Fruit fly (Drosophila melanogaster) whole organism, embryonic: ENCODE measurements around the gene CG42489.

ENCODE experiments used
- BEAF-32 ChIP-seq: fragments of 200-800 bp; sonication (Bioruptor generic); optimal IDR thresholded peaks from 3 replicates; lab custom pipeline; 2017; ENCODE audit warnings: missing biosample characterization, missing genetic modification characterization, mild to moderate bottlenecking, moderate library complexity, missing genetic modification reagents
- BtbVII ChIP-seq: fragments of 200-800 bp; sonication (Bioruptor generic); optimal IDR thresholded peaks from 3 replicates; lab custom pipeline; 2017; ENCODE audit warnings: missing biosample characterization, mild to moderate bottlenecking, missing genetic modification characterization
- CG10654 ChIP-seq: fragments of 200-800 bp; sonication (Bioruptor generic); optimal IDR thresholded peaks from 2 replicates; lab custom pipeline; 2016; ENCODE audit warnings: missing biosample characterization, missing genetic modification characterization
- CG13424 ChIP-seq: fragments of 200-800 bp; sonication (Bioruptor generic); optimal IDR thresholded peaks from 2 replicates; lab custom pipeline; 2019; ENCODE audit warnings: missing biosample characterization, mild to moderate bottlenecking, missing genetic modification characterization, moderate library complexity
- CG15073 ChIP-seq: fragments of 200-800 bp; sonication (Bioruptor generic); optimal IDR thresholded peaks from 2 replicates; lab custom pipeline; 2016; ENCODE audit warnings: missing biosample characterization, missing genetic modification characterization
- CG16779 ChIP-seq: fragments of 200-800 bp; sonication (Bioruptor generic); IDR thresholded peaks from 2 replicates; pipeline ENCODE4 v1.3.6; 2022; ENCODE audit warnings: missing biosample characterization, missing genetic modification characterization
- CG18764 ChIP-seq: fragments of 200-800 bp; sonication (Bioruptor generic); optimal IDR thresholded peaks from 3 replicates; lab custom pipeline; 2016; ENCODE audit warnings: missing biosample characterization, missing genetic modification characterization
- CG2120 ChIP-seq: fragments of 200-800 bp; sonication (Bioruptor generic); optimal IDR thresholded peaks from 3 replicates; lab custom pipeline; 2016; ENCODE audit warnings: missing biosample characterization, missing genetic modification characterization
- CG2678 ChIP-seq: fragments of 200-800 bp; sonication (Bioruptor generic); optimal IDR thresholded peaks from 3 replicates; lab custom pipeline; 2019; ENCODE audit warnings: missing biosample characterization, mild to moderate bottlenecking, missing genetic modification characterization, moderate library complexity
- CG2875 ChIP-seq: fragments of 200-800 bp; sonication (Bioruptor generic); optimal IDR thresholded peaks from 2 replicates; lab custom pipeline; 2017; ENCODE audit warnings: missing biosample characterization, mild to moderate bottlenecking, missing genetic modification characterization, missing genetic modification reagents
- CG30403 ChIP-seq: fragments of 200-800 bp; sonication (Bioruptor generic); optimal IDR thresholded peaks from 3 replicates; lab custom pipeline; 2016; ENCODE audit warnings: missing biosample characterization, missing genetic modification characterization
- CG31441 ChIP-seq: fragments of 200-800 bp; sonication (Bioruptor generic); IDR thresholded peaks from 2 replicates; pipeline ENCODE4 v1.3.6; 2022; ENCODE audit warnings: missing biosample characterization, missing genetic modification characterization
- CG32767 ChIP-seq: fragments of 200-800 bp; sonication (Bioruptor generic); IDR thresholded peaks from 2 replicates; pipeline ENCODE4 v1.3.6; 2022; ENCODE audit warnings: missing biosample characterization, missing genetic modification characterization
- CG4282 ChIP-seq: fragments of 200-800 bp; sonication (Bioruptor generic); optimal IDR thresholded peaks from 2 replicates; lab custom pipeline; 2016; ENCODE audit warnings: missing biosample characterization, missing genetic modification characterization
- CG6689 ChIP-seq: fragments of 200-800 bp; sonication (Bioruptor generic); IDR thresholded peaks from 2 replicates; pipeline ENCODE4 v1.3.6; 2022; ENCODE audit warnings: missing biosample characterization, missing genetic modification characterization
- CG6765 ChIP-seq: fragments of 200-800 bp; sonication (Bioruptor generic); optimal IDR thresholded peaks from 3 replicates; lab custom pipeline; 2017; ENCODE audit warnings: missing biosample characterization, mild to moderate bottlenecking, missing genetic modification characterization
- CG7839 ChIP-seq: fragments of 200-800 bp; sonication (Bioruptor generic); optimal IDR thresholded peaks from 3 replicates; lab custom pipeline; 2018; ENCODE audit warnings: missing biosample characterization, mild to moderate bottlenecking, missing genetic modification characterization, moderate library complexity
- CG9727 ChIP-seq: fragments of 200-800 bp; sonication (Bioruptor generic); optimal IDR thresholded peaks from 3 replicates; lab custom pipeline; 2017; ENCODE audit warnings: missing biosample characterization, mild to moderate bottlenecking, missing genetic modification characterization
- CG9797 ChIP-seq: fragments of 200-800 bp; sonication (Bioruptor generic); optimal IDR thresholded peaks from 3 replicates; lab custom pipeline; 2018; ENCODE audit warnings: missing biosample characterization, mild to moderate bottlenecking, missing genetic modification characterization
- Camta ChIP-seq: fragments of 200-800 bp; sonication (Bioruptor generic); optimal IDR thresholded peaks from 2 replicates; lab custom pipeline; 2016; ENCODE audit warnings: missing biosample characterization, missing genetic modification characterization
- Chrac-16 ChIP-seq: fragments of 200-800 bp; sonication (Bioruptor generic); optimal IDR thresholded peaks from 3 replicates; lab custom pipeline; 2016; ENCODE audit warnings: missing biosample characterization, missing genetic modification characterization
- Deaf1 ChIP-seq: fragments of 200-800 bp; optimal IDR thresholded peaks from 3 replicates; lab custom pipeline; 2019; ENCODE audit warnings: missing biosample characterization, mild to moderate bottlenecking, missing genetic modification characterization, moderate library complexity
- Eip74EF ChIP-seq, 2 experiments: fragments of 200-800 bp in 1 of 2; fragments of >200 bp in 1 of 2; sonication (Bioruptor generic) in 1 of 2; optimal IDR thresholded peaks; 2 replicates each; lab custom pipeline; 2017 to 2019; ENCODE audit warnings: missing biosample characterization in 2 of 2, missing genetic modification characterization in 2 of 2, mild to moderate bottlenecking in 1 of 2, moderate library complexity in 1 of 2
- Fer1 ChIP-seq: fragments of 200-800 bp; sonication (Bioruptor generic); optimal IDR thresholded peaks from 2 replicates; lab custom pipeline; 2017; ENCODE audit warnings: missing biosample characterization, mild to moderate bottlenecking, missing genetic modification characterization
- HLH4C ChIP-seq: fragments of 200-800 bp; sonication (Bioruptor generic); IDR thresholded peaks from 3 replicates; pipeline ENCODE4 v1.3.6; 2022; ENCODE audit warnings: missing biosample characterization, missing genetic modification characterization; ENCODE audit not compliant: partially characterized antibody
- Hr3 ChIP-seq: fragments of 200-800 bp; sonication (Bioruptor generic); optimal IDR thresholded peaks from 3 replicates; lab custom pipeline; 2016; ENCODE audit warnings: missing biosample characterization, missing genetic modification characterization
- MBD-R2 ChIP-seq: fragments of 200-800 bp; sonication (Bioruptor generic); IDR thresholded peaks from 2 replicates; pipeline ENCODE4 v1.3.6; 2022; ENCODE audit warnings: missing biosample characterization, missing genetic modification characterization
- Max ChIP-seq: fragments of 200-800 bp; sonication (Bioruptor generic); optimal IDR thresholded peaks from 2 replicates; lab custom pipeline; 2016; ENCODE audit warnings: missing biosample characterization, mild to moderate bottlenecking, missing genetic modification characterization
- Meics ChIP-seq: fragments of 200-800 bp; sonication (Bioruptor generic); optimal IDR thresholded peaks from 2 replicates; lab custom pipeline; 2017; ENCODE audit warnings: missing biosample characterization, mild to moderate bottlenecking, missing genetic modification characterization
- Mrtf ChIP-seq: fragments of 200-800 bp; sonication (Bioruptor generic); IDR thresholded peaks from 3 replicates; pipeline ENCODE4 v1.3.6; 2022; ENCODE audit warnings: missing biosample characterization, missing genetic modification characterization
- NfI ChIP-seq: fragments of 200-800 bp; sonication (Bioruptor generic); optimal IDR thresholded peaks from 3 replicates; lab custom pipeline; 2018; ENCODE audit warnings: missing biosample characterization, mild to moderate bottlenecking, missing genetic modification characterization, moderate library complexity
- Sox100B ChIP-seq: fragments of 200-800 bp; sonication (Bioruptor generic); optimal IDR thresholded peaks from 3 replicates; lab custom pipeline; 2018; ENCODE audit warnings: missing biosample characterization, mild to moderate bottlenecking, missing genetic modification characterization
- amos ChIP-seq: fragments of 200-800 bp; sonication (Bioruptor generic); IDR thresholded peaks from 2 replicates; pipeline ENCODE4 v1.3.6; 2022; ENCODE audit warnings: missing biosample characterization, missing genetic modification characterization; ENCODE audit not compliant: partially characterized antibody
- ato ChIP-seq: fragments of 200-800 bp; sonication (Bioruptor generic); IDR thresholded peaks from 2 replicates; pipeline ENCODE4 v1.3.6; 2022; ENCODE audit warnings: missing biosample characterization, missing genetic modification characterization; ENCODE audit not compliant: partially characterized antibody
- bsh ChIP-seq, 2 experiments: fragments of 200-800 bp; sonication (Bioruptor generic); optimal IDR thresholded peaks; 2 replicates each; lab custom pipeline; 2017 to 2018; ENCODE audit warnings: mild to moderate bottlenecking in 2 of 2, missing biosample characterization in 2 of 2, missing genetic modification characterization in 2 of 2, moderate library complexity in 1 of 2
- crp ChIP-seq, 2 experiments: fragments of 200-800 bp; sonication (Bioruptor generic); optimal IDR thresholded peaks; 2 replicates in 1 of 2; 3 replicates in 1 of 2; lab custom pipeline; 2017; ENCODE audit warnings: missing biosample characterization in 2 of 2, missing genetic modification characterization in 2 of 2, mild to moderate bottlenecking in 1 of 2, moderate library complexity in 1 of 2
- dati ChIP-seq: fragments of 200-800 bp; sonication (Bioruptor generic); IDR thresholded peaks from 2 replicates; pipeline ENCODE4 v1.3.6; 2022; ENCODE audit warnings: missing biosample characterization, missing genetic modification characterization
- fu2 ChIP-seq: fragments of 200-800 bp; sonication (Bioruptor generic); optimal IDR thresholded peaks from 2 replicates; lab custom pipeline; 2016; ENCODE audit warnings: missing biosample characterization, missing genetic modification characterization
- gem ChIP-seq: fragments of 200-800 bp; sonication (Bioruptor generic); optimal IDR thresholded peaks from 2 replicates; lab custom pipeline; 2019; ENCODE audit warnings: missing biosample characterization, mild to moderate bottlenecking, missing genetic modification characterization, moderate library complexity
- gfzf ChIP-seq: fragments of 200-800 bp; sonication (Bioruptor generic); optimal IDR thresholded peaks from 2 replicates; lab custom pipeline; 2016; ENCODE audit warnings: missing biosample characterization, mild to moderate bottlenecking, missing genetic modification characterization, moderate library complexity
- insv ChIP-seq, 2 experiments: fragments of 200-800 bp; sonication (Bioruptor generic); optimal IDR thresholded peaks; 3 replicates each; lab custom pipeline; 2016 to 2018; ENCODE audit warnings: missing biosample characterization in 2 of 2, missing genetic modification characterization in 2 of 2
- jigr1 ChIP-seq: fragments of 200-800 bp; sonication (Bioruptor generic); IDR thresholded peaks from 3 replicates; pipeline ENCODE4 v1.3.6; 2022; ENCODE audit warnings: missing biosample characterization, missing genetic modification characterization
- jumu ChIP-seq: fragments of 200-800 bp; sonication (Bioruptor generic); optimal IDR thresholded peaks from 3 replicates; lab custom pipeline; 2016; ENCODE audit warnings: missing biosample characterization, missing genetic modification characterization
- nerfin-2 ChIP-seq: fragments of 200-800 bp; sonication (Bioruptor generic); IDR thresholded peaks from 2 replicates; pipeline ENCODE4 v1.3.6; 2022; ENCODE audit warnings: missing biosample characterization, missing genetic modification characterization; ENCODE audit not compliant: partially characterized antibody
- nom ChIP-seq: fragments of 200-800 bp; sonication (Bioruptor generic); optimal IDR thresholded peaks from 2 replicates; lab custom pipeline; 2017; ENCODE audit warnings: missing biosample characterization, missing genetic modification characterization, mild to moderate bottlenecking, moderate library complexity, missing genetic modification reagents
- odd ChIP-seq: fragments of 200-800 bp; sonication (Bioruptor generic); optimal IDR thresholded peaks from 2 replicates; lab custom pipeline; 2017; ENCODE audit warnings: missing biosample characterization, mild to moderate bottlenecking, missing genetic modification characterization
- pzg ChIP-seq: fragments of 200-800 bp; sonication (Bioruptor generic); optimal IDR thresholded peaks from 3 replicates; lab custom pipeline; 2018; ENCODE audit warnings: missing biosample characterization, mild to moderate bottlenecking, missing genetic modification characterization, moderate library complexity
- slbo ChIP-seq: fragments of 200-800 bp; sonication (Bioruptor generic); IDR thresholded peaks from 2 replicates; pipeline ENCODE4 v1.3.6; 2022; ENCODE audit warnings: missing biosample characterization, missing genetic modification characterization
- stwl ChIP-seq: fragments of 200-800 bp; sonication (Bioruptor generic); optimal IDR thresholded peaks from 3 replicates; lab custom pipeline; 2018; ENCODE audit warnings: missing biosample characterization, mild to moderate bottlenecking, missing genetic modification characterization, moderate library complexity

Gene CG42489

dm6 chr3R:8673803-8674234, 19.3 kb upstream of the CG42489 start, which contains the start of gene mRpL19 (continued):
- TF ChIP-seq gem (peak; percentile 70), CG16779 (GFP tag; lab: Robert Waterston, UW) (no peak), stwl (tag; lab: Kevin White, UChicago) (peak; percentile 78), HLH4C (GFP tag; lab: Robert Waterston, UW) (peak; percentile 67), BEAF-32 (GFP tag; lab: Kevin White, UChicago) (peak; percentile 54), CG2120 (GFP tag; lab: Kevin White, UChicago) (peak; percentile 45), CG7839 (tag; lab: Kevin White, UChicago) (peak; percentile 42), jumu (no peak), crp (GFP tag; optimal IDR thresholded peaks at IDR 0.05; lab: Kevin White, UChicago) (peak; percentile 44 to 88), CG2678 (tag; lab: Kevin White, UChicago) (peak; percentile 63), CG6689 (no peak), CG30403 (peak; percentile 46), Fer1 (GFP tag; lab: Kevin White, UChicago) (peak; percentile 64), Chrac-16 (GFP tag; lab: Kevin White, UChicago) (peak; percentile 2), fu2 (GFP tag; lab: Kevin White, UChicago) (no peak), CG9727 (GFP tag; lab: Kevin White, UChicago) (peak; percentile 26), CG4282 (GFP tag; lab: Kevin White, UChicago) (no peak), CG18764 (GFP tag; lab: Kevin White, UChicago) (peak; percentile 20), CG2875 (GFP tag; lab: Kevin White, UChicago) (no peak), slbo (GFP tag; lab: Robert Waterston, UW) (peak; percentile 22; the same call in 1 of the 2 replicates), Meics (GFP tag; lab: Kevin White, UChicago) (peak; percentile 39), odd (peak; percentile 8), Max (GFP tag; lab: Kevin White, UChicago) (peak; percentile 1), nerfin-2 (GFP tag; lab: Robert Waterston, UW) (peak; percentile 40; the same call in 1 of the 2 replicates), CG13424 (tag; lab: Kevin White, UChicago) (peak; percentile 71), CG10654 (peak; percentile 10), amos (GFP tag; lab: Robert Waterston, UW) (peak; percentile 65; the same call in 1 of the 2 replicates), Eip74EF (GFP tag; optimal IDR thresholded peaks at IDR 0.05; lab: Kevin White, UChicago) (peak in 1 of 2 experiments; percentile 25), pzg (GFP tag; lab: Kevin White, UChicago) (peak; percentile 48), CG9797 (GFP tag; lab: Kevin White, UChicago) (peak; percentile 26), Mrtf (GFP tag; lab: Robert Waterston, UW) (no peak), Deaf1 (tag; lab: Kevin White, UChicago) (no peak), insv (GFP tag; optimal IDR thresholded peaks at IDR 0.05; lab: Kevin White, UChicago) (peak in 1 of 2 experiments; percentile 23), Hr3 (GFP tag; lab: Kevin White, UChicago) (peak; percentile 18), jigr1 (GFP tag; lab: Robert Waterston, UW) (peak; percentile 53; the same call in 1 of the 3 replicates), bsh (GFP tag; optimal IDR thresholded peaks at IDR 0.05; lab: Kevin White, UChicago) (peak in 1 of 2 experiments; percentile 38), gfzf (peak; percentile 14), nom (GFP tag; lab: Kevin White, UChicago) (peak; percentile 23), CG6765 (GFP tag; lab: Kevin White, UChicago) (no peak), ato (GFP tag; lab: Robert Waterston, UW) (peak; percentile 53; the same call in 1 of the 2 replicates), Camta (GFP tag; lab: Kevin White, UChicago) (no peak), BtbVII (GFP tag; lab: Kevin White, UChicago) (no peak), Sox100B (GFP tag; lab: Kevin White, UChicago) (peak; percentile 44), CG15073 (GFP tag; lab: Kevin White, UChicago) (no peak), MBD-R2 (GFP tag; lab: Robert Waterston, UW) (peak; percentile 84), NfI (GFP tag; lab: Kevin White, UChicago) (peak; percentile 44), CG31441 (GFP tag; lab: Robert Waterston, UW) (peak; percentile 72), CG32767 (GFP tag; lab: Robert Waterston, UW) (no peak), dati (GFP tag; lab: Robert Waterston, UW) (no peak)
